Worm (Caenorhabditis elegans) whole organism, L1 larva: Measurements from ENCODE around the gene lido-17.

Experiments used
- ces-1 ChIP-seq: fragments of 150-350 bp; optimal IDR thresholded peaks from 2 replicates; lab custom pipeline; 2014; ENCODE audit warnings: missing biosample characterization, missing genetic modification reagents, missing genetic modification characterization
- elt-3 ChIP-seq, 6 experiments: fragments of 150-350 bp in 1 of 6; sonication (generic microtip); optimal IDR thresholded peaks; 2 replicates each; lab custom pipeline; 2017 to 2018; ENCODE audit warnings: missing biosample characterization in 6 of 6, missing genetic modification characterization in 6 of 6, inconsistent platforms in 1 of 6
- lsy-2 ChIP-seq, 2 experiments: fragments of 150-350 bp; optimal IDR thresholded peaks; 2 replicates each; lab custom pipeline; 2014; ENCODE audit warnings: missing biosample characterization in 2 of 2, missing genetic modification characterization in 2 of 2
- mef-2 ChIP-seq: fragments of 150-350 bp; optimal IDR thresholded peaks from 2 replicates; lab custom pipeline; 2014; ENCODE audit warnings: missing biosample characterization, missing genetic modification characterization
- mep-1 ChIP-seq: fragments of 150-350 bp; optimal IDR thresholded peaks from 2 replicates; lab custom pipeline; 2014; ENCODE audit warnings: missing biosample characterization, missing genetic modification characterization
- nhr-28 ChIP-seq: fragments of 150-350 bp; optimal IDR thresholded peaks from 2 replicates; lab custom pipeline; 2014; ENCODE audit warnings: missing biosample characterization, missing genetic modification characterization
- rnt-1 ChIP-seq: sonication (generic microtip); optimal IDR thresholded peaks from 2 replicates; lab custom pipeline; 2016; ENCODE audit warnings: mild to moderate bottlenecking, missing genetic modification characterization, moderate library complexity, missing compliant biosample characterization
- unc-86 ChIP-seq: sonication (generic microtip); optimal IDR thresholded peaks from 2 replicates; lab custom pipeline; 2016; ENCODE audit warnings: missing genetic modification characterization, missing compliant biosample characterization
- zag-1 ChIP-seq: fragments of 150-350 bp; optimal IDR thresholded peaks from 2 replicates; lab custom pipeline; 2014; ENCODE audit warnings: missing biosample characterization, missing genetic modification characterization
- ztf-4 ChIP-seq: fragments of 150-350 bp; optimal IDR thresholded peaks from 2 replicates; lab custom pipeline; 2014; ENCODE audit warnings: missing biosample characterization, missing genetic modification characterization

DNA sequence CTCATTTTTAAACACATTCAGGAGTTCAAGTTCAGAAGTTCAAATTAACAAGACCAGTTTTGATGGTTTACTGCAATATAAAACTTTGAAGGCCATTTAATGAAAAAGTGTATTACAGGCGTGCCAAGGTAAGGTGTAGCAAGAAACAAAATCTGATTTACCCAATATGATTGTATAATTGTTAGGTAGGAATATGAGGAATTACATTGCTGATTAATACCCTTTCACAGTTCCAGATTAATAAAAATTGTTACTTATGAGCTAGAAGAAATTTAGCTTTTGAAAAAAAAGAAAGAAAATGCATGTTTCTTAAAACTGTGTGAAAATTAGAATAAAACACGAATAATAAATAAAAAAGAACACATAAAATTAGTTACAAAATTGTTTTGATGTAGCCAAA is 41.0 kb upstream of the lido-17 start, which contains the start of gene kin-15:
- TF ChIP-seq lsy-2 (tag; optimal IDR thresholded peaks at IDR 0.05; lab: Kevin White, UChicago) (no peak), nhr-28 (tag; lab: Kevin White, UChicago) (no peak), unc-86 (tag; lab: Kevin White, UChicago) (no peak), elt-3 (tag; optimal IDR thresholded peaks at IDR 0.05; lab: Kevin White, UChicago) (no peak), ztf-4 (no peak), ces-1 (GFP tag; lab: Kevin White, UChicago) (no peak), mef-2 (tag; lab: Kevin White, UChicago) (no peak), rnt-1 (tag; lab: Kevin White, UChicago) (no peak), mep-1 (no peak), zag-1 (tag; lab: Kevin White, UChicago) (no peak)
